Worm (Caenorhabditis elegans) whole organism, mixed stage, embryonic: ENCODE data around the gene F54D5.24.

Source experiments
- blmp-1 ChIP-seq: fragments of 150-350 bp; optimal IDR thresholded peaks from 2 replicates; lab custom pipeline; 2014; ENCODE audit warnings: missing biosample characterization, missing genetic modification characterization
- drap-1 ChIP-seq: fragments of 200-800 bp; sonication (Bioruptor generic); optimal IDR thresholded peaks from 3 replicates; lab custom pipeline; 2018; ENCODE audit warnings: mild to moderate bottlenecking, missing genetic modification characterization, missing compliant biosample characterization
- elt-3 ChIP-seq: fragments of 150-350 bp; optimal IDR thresholded peaks from 2 replicates; lab custom pipeline; 2014; ENCODE audit warnings: missing biosample characterization, missing genetic modification characterization
- mep-1 ChIP-seq: fragments of 150-350 bp; optimal IDR thresholded peaks from 2 replicates; lab custom pipeline; 2017; ENCODE audit warnings: missing biosample characterization, missing genetic modification reagents, missing genetic modification characterization, inconsistent platforms
- nhr-12 ChIP-seq: fragments of 150-350 bp; optimal IDR thresholded peaks from 2 replicates; lab custom pipeline; 2014; ENCODE audit warnings: missing biosample characterization, missing genetic modification characterization
- nhr-28 ChIP-seq: fragments of 150-350 bp; optimal IDR thresholded peaks from 2 replicates; lab custom pipeline; 2014; ENCODE audit warnings: missing biosample characterization, missing genetic modification characterization
- nhr-76 ChIP-seq: sonication (generic microtip); optimal IDR thresholded peaks from 2 replicates; lab custom pipeline; 2017; ENCODE audit warnings: missing biosample characterization, missing genetic modification characterization
- snpc-4 ChIP-seq: fragments of 150-350 bp; optimal IDR thresholded peaks from 2 replicates; lab custom pipeline; 2014; ENCODE audit warnings: missing biosample characterization, missing genetic modification characterization
- unc-39 ChIP-seq: fragments of 150-350 bp; optimal IDR thresholded peaks from 2 replicates; lab custom pipeline; 2014; ENCODE audit warnings: missing biosample characterization, missing genetic modification characterization
- unc-62 ChIP-seq: fragments of 150-350 bp; optimal IDR thresholded peaks from 2 replicates; lab custom pipeline; 2014; ENCODE audit warnings: missing biosample characterization, missing genetic modification reagents, missing genetic modification characterization
- ztf-11 ChIP-seq: fragments of 150-350 bp; optimal IDR thresholded peaks from 2 replicates; lab custom pipeline; 2014; ENCODE audit warnings: missing biosample characterization, missing genetic modification characterization

ce11 chrII:11533716-11534115 lies 22.0 kb upstream of the F54D5.24 start, which contains the start of gene mdt-8:
- TF ChIP-seq nhr-12 (tag; lab: Kevin White, UChicago) (no peak), unc-39 (no peak), mep-1 (tag; lab: Kevin White, UChicago) (no peak), drap-1 (GFP tag; lab: Kevin White, UChicago) (no peak), unc-62 (no peak), snpc-4 (tag; lab: Kevin White, UChicago) (no peak), nhr-76 (tag; lab: Kevin White, UChicago) (no peak), blmp-1 (tag; lab: Kevin White, UChicago) (no peak), ztf-11 (tag; lab: Kevin White, UChicago) (no peak), elt-3 (no peak), nhr-28 (no peak)
